Worm (Caenorhabditis elegans) whole organism, late embryonic: Measurements from ENCODE around the gene cra-1.

ENCODE experiments used
- ama-1 ChIP-seq: fragments of 150-350 bp; optimal IDR thresholded peaks from 2 replicates; lab custom pipeline; 2014
- ceh-22 ChIP-seq: sonication (generic microtip); optimal IDR thresholded peaks from 2 replicates; lab custom pipeline; 2017; ENCODE audit warnings: missing biosample characterization, missing genetic modification characterization
- ceh-48 ChIP-seq: sonication (generic microtip); optimal IDR thresholded peaks from 2 replicates; lab custom pipeline; 2016; ENCODE audit warnings: missing genetic modification characterization, inconsistent platforms, missing compliant biosample characterization
- ets-4 ChIP-seq: sonication (generic microtip); optimal IDR thresholded peaks from 2 replicates; lab custom pipeline; 2016; ENCODE audit warnings: missing genetic modification characterization, missing compliant biosample characterization
- eyg-1 ChIP-seq: sonication (generic microtip); optimal IDR thresholded peaks from 2 replicates; lab custom pipeline; 2016; ENCODE audit warnings: missing genotype, missing genetic modification characterization, missing compliant biosample characterization
- fkh-6 ChIP-seq: sonication (generic microtip); optimal IDR thresholded peaks from 2 replicates; lab custom pipeline; 2016; ENCODE audit warnings: missing genetic modification characterization, missing compliant biosample characterization
- hlh-30 ChIP-seq: sonication (generic microtip); optimal IDR thresholded peaks from 2 replicates; lab custom pipeline; 2017; ENCODE audit warnings: antibody characterized with exemption, missing genetic modification characterization, missing compliant biosample characterization; ENCODE audit not compliant: insufficient read depth
- mec-3 ChIP-seq: sonication (generic microtip); optimal IDR thresholded peaks from 2 replicates; lab custom pipeline; 2016; ENCODE audit warnings: borderline replicate concordance, missing genetic modification characterization, missing compliant biosample characterization
- pha-2 ChIP-seq: sonication (generic microtip); optimal IDR thresholded peaks from 2 replicates; lab custom pipeline; 2017; ENCODE audit warnings: mild to moderate bottlenecking, missing genetic modification characterization, missing compliant biosample characterization
- ref-2 ChIP-seq: sonication (generic microtip); optimal IDR thresholded peaks from 2 replicates; lab custom pipeline; 2016; ENCODE audit warnings: missing genetic modification characterization, missing compliant biosample characterization
- ztf-16 ChIP-seq: sonication (generic microtip); optimal IDR thresholded peaks from 2 replicates; lab custom pipeline; 2017; ENCODE audit warnings: missing genetic modification characterization, missing compliant biosample characterization

ce11 chrIII:6898518-6898917 lies 29.3 kb upstream of the cra-1 start:
- TF ChIP-seq ztf-16 (no peak), hlh-30 (tag; lab: Kevin White, UChicago) (no peak), eyg-1 (tag; lab: Kevin White, UChicago) (no peak), ref-2 (no peak), ama-1 (lab: Kevin White, UChicago) (no peak), ceh-48 (tag; lab: Kevin White, UChicago) (no peak), mec-3 (tag; lab: Kevin White, UChicago) (no peak), fkh-6 (tag; lab: Kevin White, UChicago) (no peak), ceh-22 (tag; lab: Kevin White, UChicago) (no peak), pha-2 (tag; lab: Kevin White, UChicago) (no peak), ets-4 (tag; lab: Kevin White, UChicago) (no peak)
